1 fruit fly cellular context compared by ENCODE assay signal in genomic region chrX:8901447-8901846, dm6.
A peak's percentile ranks its signal among the peaks of the same experiment; 100 is the strongest.
TF ChIP-seq lines count a peak whose summit lies in the region.

Gene Rbm13 (plus strand): TSS chrX:8901699.

TF ChIP-seq in whole organism, embryonic, 481 proteins besides CTCF, POLR2A, EP300 and RAD21 (continued from another document and continues in another):
- TF ChIP-seq usp (GFP tag; optimal IDR thresholded peaks at IDR 0.05; lab: Kevin White, UChicago) (no peak), CG2678 (tag; optimal IDR thresholded peaks at IDR 0.05; lab: Kevin White, UChicago) (no peak), maf-S (GFP tag; optimal IDR thresholded peaks at IDR 0.05; lab: Kevin White, UChicago) (no peak), gsb-n (tag; optimal IDR thresholded peaks at IDR 0.05; lab: Kevin White, UChicago) (no peak), Adf1 (GFP tag; IDR thresholded peaks at IDR 0.05; lab: Robert Waterston, UW) (no peak), CG7372 (GFP tag; IDR thresholded peaks at IDR 0.05; lab: Robert Waterston, UW) (no peak), luna (GFP tag; optimal IDR thresholded peaks at IDR 0.05; lab: Kevin White, UChicago) (no peak), nerfin-2 (GFP tag; IDR thresholded peaks at IDR 0.05; lab: Robert Waterston, UW; ENCODE audit: partially characterized antibody) (peak; percentile 28; the same call in 1 of the 2 replicates), CG18262 (tag; optimal IDR thresholded peaks at IDR 0.05; lab: Kevin White, UChicago) (no peak), ken (GFP tag; IDR thresholded peaks at IDR 0.05; lab: Robert Waterston, UW) (no peak), CG2129 (GFP tag; IDR thresholded peaks at IDR 0.05; lab: Robert Waterston, UW; ENCODE audit: partially characterized antibody) (0 out of 2 replicates have a peak, but pooled peaks have one; percentile 14), CG8944 (GFP tag; optimal IDR thresholded peaks at IDR 0.05; lab: Kevin White, UChicago) (no peak), zen2 (GFP tag; IDR thresholded peaks at IDR 0.05; lab: Robert Waterston, UW; ENCODE audit: partially characterized antibody) (no peak), sug (tag; optimal IDR thresholded peaks at IDR 0.05; lab: Kevin White, UChicago) (no peak), Ptx1 (GFP tag; IDR thresholded peaks at IDR 0.05; lab: Robert Waterston, UW) (no peak), crp (GFP tag; optimal IDR thresholded peaks at IDR 0.05; lab: Kevin White, UChicago) (peak in 1 of 2 experiments; percentile 69), CG11456 (GFP tag; IDR thresholded peaks at IDR 0.05; lab: Robert Waterston, UW) (no peak), CkIIα-i1 (GFP tag; IDR thresholded peaks at IDR 0.05; lab: Robert Waterston, UW) (no peak), CG5245 (GFP tag; optimal IDR thresholded peaks at IDR 0.05; lab: Kevin White, UChicago) (no peak), Sry-δ (GFP tag; optimal IDR thresholded peaks at IDR 0.05; lab: Kevin White, UChicago) (peak; percentile 61), sens (GFP tag; lab: Kevin White, UChicago) (peak; percentile 24), Xbp1 (GFP tag; optimal IDR thresholded peaks at IDR 0.05; lab: Kevin White, UChicago) (no peak), Dref (GFP tag; IDR thresholded peaks at IDR 0.05; lab: Robert Waterston, UW) (peak; percentile 90), caup (GFP tag; optimal IDR thresholded peaks at IDR 0.05; lab: Kevin White, UChicago; ENCODE audit: severe bottlenecking) (no peak), chn (GFP tag; optimal IDR thresholded peaks at IDR 0.05; lab: Kevin White, UChicago) (no peak), CG16813 (GFP tag; IDR thresholded peaks at IDR 0.05; lab: Robert Waterston, UW; ENCODE audit: partially characterized antibody) (peak; percentile 52; the same call in 2 of the 3 replicates), run (tag; optimal IDR thresholded peaks at IDR 0.05; lab: Kevin White, UChicago) (no peak), hb (GFP tag; IDR thresholded peaks at IDR 0.05; lab: Robert Waterston, UW; ENCODE audit: partially characterized antibody) (0 out of 3 replicates have a peak, but pooled peaks have one; percentile 43), Vsx1 (GFP tag; optimal IDR thresholded peaks at IDR 0.05; lab: Kevin White, UChicago) (no peak), CG33213 (GFP tag; optimal IDR thresholded peaks at IDR 0.05; lab: Kevin White, UChicago) (no peak), CG18619 (GFP tag; optimal IDR thresholded peaks at IDR 0.05; lab: Kevin White, UChicago) (no peak), CG2116 (GFP tag; optimal IDR thresholded peaks at IDR 0.05; lab: Kevin White, UChicago) (peak; percentile 38), jigr1 (GFP tag; IDR thresholded peaks at IDR 0.05; lab: Robert Waterston, UW) (no peak), CG9215 (GFP tag; IDR thresholded peaks at IDR 0.05; lab: Robert Waterston, UW) (no peak), grau (tag; optimal IDR thresholded peaks at IDR 0.05; lab: Kevin White, UChicago) (no peak), Dek (tag; optimal IDR thresholded peaks at IDR 0.05; lab: Kevin White, UChicago) (no peak), CG17186 (GFP tag; optimal IDR thresholded peaks at IDR 0.05; lab: Kevin White, UChicago) (no peak), Dip3 (GFP tag; optimal IDR thresholded peaks at IDR 0.05; lab: Kevin White, UChicago) (no peak), CG34422 (GFP tag; IDR thresholded peaks at IDR 0.05; lab: Robert Waterston, UW) (peak; percentile 48; the same call in 1 of the 3 replicates), schlank (tag; optimal IDR thresholded peaks at IDR 0.05; lab: Kevin White, UChicago) (no peak), dpn (GFP tag; optimal IDR thresholded peaks at IDR 0.05; lab: Kevin White, UChicago) (no peak), dm (GFP tag; optimal IDR thresholded peaks at IDR 0.05; lab: Kevin White, UChicago) (peak; percentile 80), disco-r (GFP tag; optimal IDR thresholded peaks at IDR 0.05; lab: Kevin White, UChicago) (no peak), fru (optimal IDR thresholded peaks at IDR 0.05; lab: Kevin White, UChicago) (no peak), CG5953 (GFP tag; IDR thresholded peaks at IDR 0.05; lab: Robert Waterston, UW) (no peak), ase (GFP tag; IDR thresholded peaks at IDR 0.05; lab: Robert Waterston, UW) (no peak), rib (GFP tag; IDR thresholded peaks at IDR 0.05; lab: Robert Waterston, UW) (no peak), Hr39 (optimal IDR thresholded peaks at IDR 0.05; lab: Kevin White, UChicago) (no peak), CG12104 (GFP tag; optimal IDR thresholded peaks at IDR 0.05; lab: Kevin White, UChicago) (no peak), otp (GFP tag; IDR thresholded peaks at IDR 0.05; lab: Robert Waterston, UW) (no peak), Rfx (GFP tag; IDR thresholded peaks at IDR 0.05; lab: Robert Waterston, UW) (no peak), CG3281 (GFP tag; optimal IDR thresholded peaks at IDR 0.05; lab: Kevin White, UChicago) (no peak), pho (GFP tag; optimal IDR thresholded peaks at IDR 0.05; lab: Kevin White, UChicago) (no peak), wek (GFP tag; optimal IDR thresholded peaks at IDR 0.05; lab: Kevin White, UChicago) (no peak), D19B (GFP tag; optimal IDR thresholded peaks at IDR 0.05; lab: Kevin White, UChicago) (no peak), CG12071 (GFP tag; optimal IDR thresholded peaks at IDR 0.05; lab: Kevin White, UChicago) (no peak), odd (GFP tag; optimal IDR thresholded peaks at IDR 0.05; lab: Kevin White, UChicago) (no peak), lmd (GFP tag; IDR thresholded peaks at IDR 0.05; lab: Robert Waterston, UW) (no peak), pfk (GFP tag; optimal IDR thresholded peaks at IDR 0.05; lab: Kevin White, UChicago) (no peak), h (optimal IDR thresholded peaks at IDR 0.05; lab: Kevin White, UChicago) (no peak), HmgD (GFP tag; optimal IDR thresholded peaks at IDR 0.05; lab: Kevin White, UChicago) (no peak), CG2875 (GFP tag; optimal IDR thresholded peaks at IDR 0.05; lab: Kevin White, UChicago) (no peak), cad (GFP tag; optimal IDR thresholded peaks at IDR 0.05; lab: Kevin White, UChicago) (no peak), inv (GFP tag; IDR thresholded peaks at IDR 0.05; lab: Robert Waterston, UW; ENCODE audit: partially characterized antibody) (peak; percentile 30; the same call in 1 of the 2 replicates), pzg (GFP tag; optimal IDR thresholded peaks at IDR 0.05; lab: Kevin White, UChicago) (peak; percentile 56), cwo (GFP tag; optimal IDR thresholded peaks at IDR 0.05; lab: Kevin White, UChicago) (peak; percentile 23), TFAM (GFP tag; optimal IDR thresholded peaks at IDR 0.05; lab: Kevin White, UChicago) (no peak), HLH54F (GFP tag; optimal IDR thresholded peaks at IDR 0.05; lab: Kevin White, UChicago) (no peak), CG8388 (GFP tag; optimal IDR thresholded peaks at IDR 0.05; lab: Kevin White, UChicago) (peak; percentile 54), Lim3 (GFP tag; IDR thresholded peaks at IDR 0.05; lab: Robert Waterston, UW) (no peak), danr (GFP tag; IDR thresholded peaks at IDR 0.05; lab: Robert Waterston, UW) (no peak), Hsf (GFP tag; optimal IDR thresholded peaks at IDR 0.05; lab: Kevin White, UChicago) (no peak), sqz (GFP tag; optimal IDR thresholded peaks at IDR 0.05; lab: Kevin White, UChicago) (no peak), Dip2 (GFP tag; IDR thresholded peaks at IDR 0.05; lab: Robert Waterston, UW) (no peak), CG15479 (GFP tag; optimal IDR thresholded peaks at IDR 0.05; lab: Kevin White, UChicago) (peak; percentile 48), abd-A (tag; optimal IDR thresholded peaks at IDR 0.05; lab: Kevin White, UChicago) (no peak), scrt (GFP tag; optimal IDR thresholded peaks at IDR 0.05; lab: Kevin White, UChicago) (no peak), E2f2 (GFP tag; IDR thresholded peaks at IDR 0.05; lab: Robert Waterston, UW) (peak; percentile 83), CG11093 (GFP tag; IDR thresholded peaks at IDR 0.05; lab: Robert Waterston, UW) (no peak), CG16779 (GFP tag; IDR thresholded peaks at IDR 0.05; lab: Robert Waterston, UW) (no peak), CG7357 (GFP tag; IDR thresholded peaks at IDR 0.05; lab: Robert Waterston, UW) (no peak), CG10654 (GFP tag; optimal IDR thresholded peaks at IDR 0.05; lab: Kevin White, UChicago) (no peak), zen (tag; optimal IDR thresholded peaks at IDR 0.05; lab: Kevin White, UChicago) (no peak), CG3407 (GFP tag; optimal IDR thresholded peaks at IDR 0.05; lab: Kevin White, UChicago) (no peak), CG2712 (tag; optimal IDR thresholded peaks at IDR 0.05; lab: Kevin White, UChicago) (peak; percentile 1), CG10147 (GFP tag; optimal IDR thresholded peaks at IDR 0.05; lab: Kevin White, UChicago) (no peak), CG12155 (GFP tag; optimal IDR thresholded peaks at IDR 0.05; lab: Kevin White, UChicago) (no peak), Hmx (GFP tag; optimal IDR thresholded peaks at IDR 0.05; lab: Kevin White, UChicago) (no peak), Dll (GFP tag; IDR thresholded peaks at IDR 0.05; lab: Robert Waterston, UW; ENCODE audit: partially characterized antibody) (peak; percentile 70; the same call in 3 of the 4 replicates), Doc3 (GFP tag; IDR thresholded peaks at IDR 0.05; lab: Robert Waterston, UW; ENCODE audit: partially characterized antibody) (0 out of 3 replicates have a peak, but pooled peaks have one; percentile 19), CG16863 (GFP tag; optimal IDR thresholded peaks at IDR 0.05; lab: Kevin White, UChicago) (no peak), CG7271 (tag; optimal IDR thresholded peaks at IDR 0.05; lab: Kevin White, UChicago) (no peak), sob (GFP tag; IDR thresholded peaks at IDR 0.05; lab: Robert Waterston, UW) (no peak), Dbx (GFP tag; IDR thresholded peaks at IDR 0.05; lab: Robert Waterston, UW) (no peak), CG8281 (tag; optimal IDR thresholded peaks at IDR 0.05; lab: Kevin White, UChicago) (no peak), CHES-1-like (GFP tag; optimal IDR thresholded peaks at IDR 0.05; lab: Kevin White, UChicago) (no peak), Taf1 (GFP tag; IDR thresholded peaks at IDR 0.05; lab: Robert Waterston, UW) (no peak), Blimp-1 (GFP tag; optimal IDR thresholded peaks at IDR 0.05; lab: Kevin White, UChicago) (no peak), CG9609 (GFP tag; optimal IDR thresholded peaks at IDR 0.05; lab: Kevin White, UChicago) (no peak), wdn (GFP tag; IDR thresholded peaks at IDR 0.05; lab: Robert Waterston, UW) (no peak), lola (GFP tag; optimal IDR thresholded peaks at IDR 0.05; lab: Kevin White, UChicago) (no peak), bbx (GFP tag; IDR thresholded peaks at IDR 0.05; lab: Robert Waterston, UW; ENCODE audit: partially characterized antibody) (peak; percentile 77), CG31224 (GFP tag; IDR thresholded peaks at IDR 0.05; lab: Robert Waterston, UW) (no peak), Dad (GFP tag; optimal IDR thresholded peaks at IDR 0.05; lab: Kevin White, UChicago) (no peak), amos (GFP tag; IDR thresholded peaks at IDR 0.05; lab: Robert Waterston, UW; ENCODE audit: partially characterized antibody) (peak; percentile 70), CG12769 (tag; optimal IDR thresholded peaks at IDR 0.05; lab: Kevin White, UChicago) (no peak), stwl (tag; optimal IDR thresholded peaks at IDR 0.05; lab: Kevin White, UChicago) (peak; percentile 66), CG13296 (GFP tag; optimal IDR thresholded peaks at IDR 0.05; lab: Kevin White, UChicago) (no peak), cg (GFP tag; optimal IDR thresholded peaks at IDR 0.05; lab: Kevin White, UChicago) (no peak), Myb (GFP tag; optimal IDR thresholded peaks at IDR 0.05; lab: Kevin White, UChicago) (peak; percentile 70), Lhr (GFP tag; optimal IDR thresholded peaks at IDR 0.05; lab: Kevin White, UChicago) (no peak), CG32772 (GFP tag; IDR thresholded peaks at IDR 0.05; lab: Robert Waterston, UW) (no peak), hbn (GFP tag; IDR thresholded peaks at IDR 0.05; lab: Robert Waterston, UW; ENCODE audit: partially characterized antibody) (peak; percentile 52; the same call in 1 of the 2 replicates), Aef1 (GFP tag; IDR thresholded peaks at IDR 0.05; lab: Robert Waterston, UW) (no peak), nau (GFP tag; optimal IDR thresholded peaks at IDR 0.05; lab: Kevin White, UChicago) (no peak), sim (GFP tag; IDR thresholded peaks at IDR 0.05; lab: Robert Waterston, UW) (no peak), dati (GFP tag; IDR thresholded peaks at IDR 0.05; lab: Robert Waterston, UW) (no peak), vfl (GFP tag; optimal IDR thresholded peaks at IDR 0.05; lab: Kevin White, UChicago) (no peak), sima (GFP tag; optimal IDR thresholded peaks at IDR 0.05; lab: Kevin White, UChicago) (no peak), CG6791 (GFP tag; IDR thresholded peaks at IDR 0.05; lab: Robert Waterston, UW; ENCODE audit: partially characterized antibody) (peak; percentile 53), CG14860 (GFP tag; IDR thresholded peaks at IDR 0.05; lab: Robert Waterston, UW; ENCODE audit: partially characterized antibody) (peak; percentile 16; the same call in 1 of the 3 replicates), GATAe (GFP tag; conservative IDR thresholded peaks at IDR 0.05; lab: Robert Waterston, UW) (no peak), CG30431 (GFP tag; optimal IDR thresholded peaks at IDR 0.05; lab: Kevin White, UChicago) (no peak), CG17829 (tag; optimal IDR thresholded peaks at IDR 0.05; lab: Kevin White, UChicago) (no peak), esg (GFP tag; conservative IDR thresholded peaks at IDR 0.05; lab: Robert Waterston, UW) (no peak), Nf-YB (GFP tag; optimal IDR thresholded peaks at IDR 0.05; lab: Kevin White, UChicago) (no peak), MESR4 (GFP tag; optimal IDR thresholded peaks at IDR 0.05; lab: Kevin White, UChicago) (peak; percentile 39), MBD-R2 (GFP tag; IDR thresholded peaks at IDR 0.05; lab: Robert Waterston, UW) (peak; percentile 27), fd64A (GFP tag; optimal IDR thresholded peaks at IDR 0.05; lab: Kevin White, UChicago) (no peak), CG13424 (tag; optimal IDR thresholded peaks at IDR 0.05; lab: Kevin White, UChicago) (no peak), gcm (GFP tag; optimal IDR thresholded peaks at IDR 0.05; lab: Kevin White, UChicago) (no peak), HLH4C (GFP tag; IDR thresholded peaks at IDR 0.05; lab: Robert Waterston, UW; ENCODE audit: partially characterized antibody) (peak; percentile 65), nerfin-1 (tag; optimal IDR thresholded peaks at IDR 0.05; lab: Kevin White, UChicago) (no peak), CG17385 (GFP tag; optimal IDR thresholded peaks at IDR 0.05; lab: Kevin White, UChicago) (no peak), CG3847 (GFP tag; IDR thresholded peaks at IDR 0.05; lab: Robert Waterston, UW) (peak; percentile 28; the same call in 1 of the 2 replicates)
